Fruit fly (Drosophila melanogaster) whole organism, embryonic: ENCODE measurements around the gene CG8289.

Source experiments
- CG10979 ChIP-seq: fragments of 200-800 bp; sonication (Bioruptor generic); optimal IDR thresholded peaks from 2 replicates; lab custom pipeline; 2018; ENCODE audit warnings: missing biosample characterization, mild to moderate bottlenecking, missing genetic modification characterization, moderate library complexity
- CG14014 ChIP-seq: fragments of 200-800 bp; sonication (Bioruptor generic); IDR thresholded peaks from 2 replicates; pipeline ENCODE4 v1.3.6; 2022; ENCODE audit warnings: missing biosample characterization, missing genetic modification characterization
- CG15479 ChIP-seq: fragments of 200-800 bp; sonication (Bioruptor generic); optimal IDR thresholded peaks from 3 replicates; lab custom pipeline; 2019; ENCODE audit warnings: missing biosample characterization, mild to moderate bottlenecking, missing genetic modification characterization, moderate library complexity
- CG1647 ChIP-seq: fragments of 200-800 bp; sonication (Bioruptor generic); optimal IDR thresholded peaks from 3 replicates; lab custom pipeline; 2016; ENCODE audit warnings: missing biosample characterization, missing genetic modification characterization
- CG17912 ChIP-seq: fragments of 200-800 bp; sonication (Bioruptor generic); optimal IDR thresholded peaks from 2 replicates; lab custom pipeline; 2018; ENCODE audit warnings: missing biosample characterization, mild to moderate bottlenecking, missing genetic modification characterization
- CG18011 ChIP-seq: fragments of 200-800 bp; sonication (Bioruptor generic); optimal IDR thresholded peaks from 2 replicates; lab custom pipeline; 2017; ENCODE audit warnings: missing biosample characterization, missing genetic modification characterization, mild to moderate bottlenecking, moderate library complexity, missing genotype
- CG18619 ChIP-seq: fragments of 200-800 bp; sonication (Bioruptor generic); optimal IDR thresholded peaks from 3 replicates; lab custom pipeline; 2017; ENCODE audit warnings: missing biosample characterization, mild to moderate bottlenecking, missing genetic modification characterization
- CG2116 ChIP-seq: fragments of 200-800 bp; sonication (Bioruptor generic); optimal IDR thresholded peaks from 3 replicates; lab custom pipeline; 2018; ENCODE audit warnings: missing biosample characterization, mild to moderate bottlenecking, missing genetic modification characterization
- CG3281 ChIP-seq: fragments of 200-800 bp; sonication (Bioruptor generic); optimal IDR thresholded peaks from 3 replicates; lab custom pipeline; 2017; ENCODE audit warnings: missing biosample characterization, mild to moderate bottlenecking, missing genetic modification characterization
- CG34376 ChIP-seq: fragments of 200-800 bp; sonication (Bioruptor generic); optimal IDR thresholded peaks from 2 replicates; lab custom pipeline; 2018; ENCODE audit warnings: missing biosample characterization, mild to moderate bottlenecking, missing genetic modification characterization
- CG4854 ChIP-seq: fragments of 200-800 bp; sonication (Bioruptor generic); optimal IDR thresholded peaks from 2 replicates; lab custom pipeline; 2016; ENCODE audit warnings: missing biosample characterization, missing genetic modification characterization, inconsistent platforms
- CG5180 ChIP-seq: fragments of 200-800 bp; sonication (Bioruptor generic); optimal IDR thresholded peaks from 3 replicates; lab custom pipeline; 2017; ENCODE audit warnings: missing biosample characterization, missing genetic modification characterization, mild to moderate bottlenecking, moderate library complexity, missing genetic modification reagents
- Dad ChIP-seq: fragments of 200-800 bp; sonication (Bioruptor generic); optimal IDR thresholded peaks from 3 replicates; lab custom pipeline; 2016; ENCODE audit warnings: missing biosample characterization, missing genetic modification characterization
- Hmr ChIP-seq: fragments of 200-800 bp; sonication (Bioruptor generic); optimal IDR thresholded peaks from 3 replicates; lab custom pipeline; 2017; ENCODE audit warnings: mild to moderate bottlenecking, missing biosample characterization, missing genetic modification reagents, missing genetic modification characterization
- Hmx ChIP-seq: fragments of 200-800 bp; sonication (Bioruptor generic); optimal IDR thresholded peaks from 2 replicates; lab custom pipeline; 2016; ENCODE audit warnings: missing biosample characterization, missing genetic modification characterization
- Hr3 ChIP-seq: fragments of 200-800 bp; sonication (Bioruptor generic); optimal IDR thresholded peaks from 3 replicates; lab custom pipeline; 2016; ENCODE audit warnings: missing biosample characterization, missing genetic modification characterization
- Jarid2 ChIP-seq: fragments of 200-800 bp; sonication (Bioruptor generic); optimal IDR thresholded peaks from 3 replicates; lab custom pipeline; 2017; ENCODE audit warnings: mild to moderate bottlenecking, missing biosample characterization, missing genetic modification reagents, missing genetic modification characterization
- NK7.1 ChIP-seq: fragments of 200-800 bp; sonication (Bioruptor generic); optimal IDR thresholded peaks from 3 replicates; lab custom pipeline; 2016; ENCODE audit warnings: missing biosample characterization, missing genetic modification characterization
- Pdp1 ChIP-seq, 2 experiments: fragments of 200-800 bp; sonication (Bioruptor generic); optimal IDR thresholded peaks; 3 replicates each; lab custom pipeline; 2016; ENCODE audit warnings: missing biosample characterization in 2 of 2, missing genetic modification characterization in 2 of 2, mild to moderate bottlenecking in 1 of 2, moderate library complexity in 1 of 2
- Stat92E ChIP-seq, 3 experiments: fragments of >200 bp in 2 of 3; fragments of 200-800 bp in 1 of 3; sonication (Bioruptor generic) in 1 of 3; optimal IDR thresholded peaks; 2 replicates each; lab custom pipeline; 2017 to 2019; ENCODE audit warnings: missing biosample characterization in 3 of 3, missing genetic modification characterization in 3 of 3, mild to moderate bottlenecking in 1 of 3, moderate library complexity in 1 of 3
- ase ChIP-seq: fragments of 200-800 bp; sonication (Bioruptor generic); IDR thresholded peaks from 3 replicates; pipeline ENCODE4 v1.3.6; 2022; ENCODE audit warnings: missing biosample characterization, missing genetic modification characterization
- chm ChIP-seq: fragments of 200-800 bp; sonication (Bioruptor generic); IDR thresholded peaks from 2 replicates; pipeline ENCODE4 v1.3.6; 2022; ENCODE audit warnings: missing biosample characterization, missing genetic modification characterization
- crc ChIP-seq: fragments of 200-800 bp; sonication (Bioruptor generic); optimal IDR thresholded peaks from 2 replicates; lab custom pipeline; 2016; ENCODE audit warnings: missing biosample characterization, missing genetic modification characterization
- crol ChIP-seq: fragments of 200-800 bp; sonication (Bioruptor generic); IDR thresholded peaks from 2 replicates; pipeline ENCODE4 v1.3.6; 2022; ENCODE audit warnings: missing biosample characterization, missing genetic modification characterization
- dm ChIP-seq: fragments of 200-800 bp; sonication (Bioruptor generic); optimal IDR thresholded peaks from 3 replicates; lab custom pipeline; 2016; ENCODE audit warnings: missing biosample characterization, missing genetic modification characterization
- dmrt99B ChIP-seq: fragments of 200-800 bp; sonication (Bioruptor generic); optimal IDR thresholded peaks from 2 replicates; lab custom pipeline; 2018; ENCODE audit warnings: missing biosample characterization, mild to moderate bottlenecking, missing genetic modification characterization, moderate library complexity
- fd64A ChIP-seq: fragments of 200-800 bp; sonication (Bioruptor generic); optimal IDR thresholded peaks from 3 replicates; lab custom pipeline; 2018; ENCODE audit warnings: missing biosample characterization, mild to moderate bottlenecking, missing genetic modification characterization
- fu2 ChIP-seq: fragments of 200-800 bp; sonication (Bioruptor generic); optimal IDR thresholded peaks from 2 replicates; lab custom pipeline; 2016; ENCODE audit warnings: missing biosample characterization, missing genetic modification characterization
- gfzf ChIP-seq: fragments of 200-800 bp; sonication (Bioruptor generic); optimal IDR thresholded peaks from 2 replicates; lab custom pipeline; 2016; ENCODE audit warnings: missing biosample characterization, mild to moderate bottlenecking, missing genetic modification characterization, moderate library complexity
- kay ChIP-seq: fragments of 200-800 bp; sonication (Bioruptor generic); optimal IDR thresholded peaks from 2 replicates; lab custom pipeline; 2016; ENCODE audit warnings: missing biosample characterization, missing genetic modification characterization
- lab ChIP-seq: fragments of 200-800 bp; sonication (Bioruptor generic); optimal IDR thresholded peaks from 3 replicates; lab custom pipeline; 2017; ENCODE audit warnings: missing biosample characterization, missing genetic modification characterization, mild to moderate bottlenecking, moderate library complexity, missing genetic modification reagents
- maf-S ChIP-seq: fragments of 200-800 bp; sonication (Bioruptor generic); optimal IDR thresholded peaks from 2 replicates; lab custom pipeline; 2016; ENCODE audit warnings: missing biosample characterization, missing genetic modification characterization
- mam ChIP-seq: fragments of 200-800 bp; sonication (Bioruptor generic); optimal IDR thresholded peaks from 3 replicates; lab custom pipeline; 2016; ENCODE audit warnings: missing biosample characterization, missing genetic modification characterization
- mld ChIP-seq: fragments of 200-800 bp; sonication (Bioruptor generic); IDR thresholded peaks from 3 replicates; pipeline ENCODE4 v1.3.6; 2022; ENCODE audit warnings: missing biosample characterization, missing genetic modification characterization; ENCODE audit not compliant: partially characterized antibody
- oc ChIP-seq: fragments of 200-800 bp; sonication (Bioruptor generic); optimal IDR thresholded peaks from 2 replicates; lab custom pipeline; 2018; ENCODE audit warnings: missing biosample characterization, mild to moderate bottlenecking, missing genetic modification characterization, moderate library complexity
- sens ChIP-seq: fragments of 200-800 bp; sonication (Bioruptor generic); peaks from one replicate; lab custom pipeline; 2016; ENCODE audit warnings: missing biosample characterization, missing genetic modification characterization
- so ChIP-seq: fragments of 200-800 bp; sonication (Bioruptor generic); IDR thresholded peaks from 3 replicates; pipeline ENCODE4 v1.3.6; 2022; ENCODE audit warnings: missing biosample characterization, missing genetic modification characterization
- tin ChIP-seq: fragments of 200-800 bp; sonication (Bioruptor generic); optimal IDR thresholded peaks from 3 replicates; lab custom pipeline; 2016; ENCODE audit warnings: missing biosample characterization, missing genetic modification characterization
- vvl ChIP-seq: fragments of 200-800 bp; sonication (Bioruptor generic); IDR thresholded peaks from 2 replicates; pipeline ENCODE4 v1.3.6; 2022; ENCODE audit warnings: missing biosample characterization, missing genetic modification characterization
- wdn ChIP-seq: fragments of 200-800 bp; sonication (Bioruptor generic); IDR thresholded peaks from 2 replicates; pipeline ENCODE4 v1.3.6; 2022; ENCODE audit warnings: missing biosample characterization, missing genetic modification characterization
- yki ChIP-seq: fragments of >200 bp; optimal IDR thresholded peaks from 3 replicates; lab custom pipeline; 2018

The CG8289 gene

DNA sequence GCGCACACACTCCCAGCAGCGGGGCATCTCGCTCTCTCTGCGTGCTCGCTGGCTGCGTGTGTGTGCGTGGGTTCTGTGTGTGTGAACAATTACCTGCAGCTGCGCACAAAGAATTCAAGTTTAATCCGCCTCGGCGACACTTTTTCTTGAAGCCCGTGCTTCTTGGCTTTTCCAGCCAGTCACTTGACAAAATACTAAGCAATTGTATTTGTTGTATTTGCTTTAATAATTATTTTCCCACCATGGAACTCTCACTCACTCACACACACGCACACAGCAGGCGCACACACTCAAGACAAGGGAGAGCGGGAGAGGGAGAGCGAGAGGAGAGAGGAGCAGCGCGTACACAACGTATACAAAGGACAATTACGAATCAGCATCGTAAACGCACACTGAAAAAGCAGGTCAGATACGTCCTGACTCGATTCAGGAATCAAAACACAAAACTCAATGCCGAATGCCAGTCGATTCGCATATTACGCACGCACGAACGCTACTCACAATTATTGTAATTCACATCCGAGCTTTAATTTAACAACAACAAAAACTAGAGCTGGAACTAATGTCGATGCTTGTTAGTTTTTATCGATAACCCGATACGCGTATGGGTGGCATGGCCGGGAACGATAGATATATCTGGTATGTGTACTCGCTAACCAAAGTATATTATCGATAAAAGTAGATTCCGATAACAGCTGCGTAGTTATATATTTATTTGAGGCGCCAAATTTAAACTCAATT is 16.3 kb upstream of the CG8289 start, which contains the start of gene RhoGAPp190 (continued):
- TF ChIP-seq gfzf (GFP tag; lab: Kevin White, UChicago) (peak; percentile 48), crol (GFP tag; lab: Robert Waterston, UW) (peak; percentile 45; the same call in 1 of the 2 replicates), CG3281 (no peak), CG2116 (peak; percentile 93), fd64A (no peak), wdn (GFP tag; lab: Robert Waterston, UW) (no peak), Pdp1 (GFP tag; optimal IDR thresholded peaks at IDR 0.05; lab: Kevin White, UChicago) (peak in 1 of 2 experiments; percentile 70), dm (peak; percentile 17), CG34376 (GFP tag; lab: Kevin White, UChicago) (no peak), CG5180 (GFP tag; lab: Kevin White, UChicago) (no peak), dmrt99B (tag; lab: Kevin White, UChicago) (no peak), chm (GFP tag; lab: Robert Waterston, UW) (no peak), oc (no peak), Hmx (GFP tag; lab: Kevin White, UChicago) (no peak), CG18011 (GFP tag; lab: Kevin White, UChicago) (no peak), CG1647 (GFP tag; lab: Kevin White, UChicago) (peak; percentile 13), Hmr (GFP tag; lab: Kevin White, UChicago) (no peak), CG15479 (GFP tag; lab: Kevin White, UChicago) (no peak), mam (GFP tag; lab: Kevin White, UChicago) (no peak), maf-S (GFP tag; lab: Kevin White, UChicago) (no peak), CG14014 (GFP tag; lab: Robert Waterston, UW) (no peak; the same call in 1 of the 2 replicates), vvl (no peak; the same call in 1 of the 2 replicates), Hr3 (no peak), CG10979 (tag; lab: Kevin White, UChicago) (no peak), tin (GFP tag; lab: Kevin White, UChicago) (no peak), so (no peak), CG18619 (GFP tag; lab: Kevin White, UChicago) (no peak), crc (no peak), yki (peak; percentile 25), kay (GFP tag; lab: Kevin White, UChicago) (no peak), NK7.1 (no peak), Dad (GFP tag; lab: Kevin White, UChicago) (no peak), CG17912 (GFP tag; lab: Kevin White, UChicago) (no peak), lab (no peak), Jarid2 (GFP tag; lab: Kevin White, UChicago) (no peak), CG4854 (GFP tag; lab: Kevin White, UChicago) (no peak), mld (peak; percentile 93), fu2 (GFP tag; lab: Kevin White, UChicago) (no peak), Stat92E (GFP tag; optimal IDR thresholded peaks at IDR 0.05; lab: Kevin White, UChicago) (peak in 1 of 3 experiments; percentile 39), sens (GFP tag; lab: Kevin White, UChicago) (peak; percentile 67), ase (GFP tag; lab: Robert Waterston, UW) (no peak)
